Worm (Caenorhabditis elegans): ENCODE measurements around the gene cct-1.

The cct-1 gene

ce11 chrII:8204039-8204438, 18.8 kb downstream of the cct-1 start, which contains the start of gene col-76:
col-76 (plus strand) TSS chrII:8204339.
- TF ChIP-seq dao-5 (tag; optimal IDR thresholded peaks at IDR 0.05), result no peak
- no peak for TF ChIP-seq W03F9.2 (tag; optimal IDR thresholded peaks at IDR 0.05)

DNA sequence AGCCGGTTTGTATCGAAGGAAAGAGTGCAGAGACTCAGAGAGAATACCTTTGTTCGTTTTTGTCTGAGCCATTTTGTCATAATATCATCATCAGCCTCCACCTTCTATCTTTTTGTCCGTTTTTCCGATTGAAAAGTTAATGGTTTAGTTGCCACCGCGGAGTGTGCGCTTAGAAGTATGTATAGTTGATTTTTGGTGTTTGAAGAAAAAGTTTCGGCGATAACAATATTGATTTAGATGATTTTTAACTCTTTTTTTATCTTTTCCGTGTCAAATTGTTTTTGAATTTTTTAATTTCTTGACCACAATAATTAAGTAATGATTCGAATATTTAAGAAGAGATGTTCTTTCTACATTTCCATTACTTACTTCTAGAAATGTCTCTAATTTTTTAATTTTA, 20.4 kb downstream of the cct-1 start:
- TF ChIP-seq him-1 (tag; optimal IDR thresholded peaks at IDR 0.05) (no peak), dao-5 (tag; optimal IDR thresholded peaks at IDR 0.05) (no peak), W03F9.2 (tag; optimal IDR thresholded peaks at IDR 0.05) (no peak)

DNA sequence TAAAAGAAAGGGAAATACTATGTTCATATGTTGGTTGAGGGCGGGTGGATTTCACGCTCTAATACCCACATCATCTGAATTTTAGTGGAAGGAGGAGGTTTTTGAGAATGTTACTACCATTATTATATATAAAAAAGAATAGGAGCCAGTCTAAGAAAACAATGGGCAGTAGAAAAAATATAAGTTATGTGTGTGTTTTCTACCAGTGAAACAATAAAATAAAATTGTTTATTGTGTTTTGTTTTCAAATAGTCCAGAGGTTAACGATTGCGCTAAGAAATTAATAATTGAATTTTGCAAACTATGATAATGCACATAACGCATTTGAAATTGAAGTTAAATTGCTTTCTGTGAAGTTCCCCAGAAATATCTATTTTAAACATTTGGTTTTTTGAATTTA, 24.2 kb downstream of the cct-1 start, which contains the start of gene M110.8:
Gene M110.8, minus strand, starts transcription at position 101 of the 400 bp plus-strand sequence.
- no peak for TF ChIP-seq W03F9.2 (tag; optimal IDR thresholded peaks at IDR 0.05)
- TF ChIP-seq dao-5 (tag; optimal IDR thresholded peaks at IDR 0.05), result no peak
- no peak for TF ChIP-seq him-1 (tag; optimal IDR thresholded peaks at IDR 0.05)

DNA sequence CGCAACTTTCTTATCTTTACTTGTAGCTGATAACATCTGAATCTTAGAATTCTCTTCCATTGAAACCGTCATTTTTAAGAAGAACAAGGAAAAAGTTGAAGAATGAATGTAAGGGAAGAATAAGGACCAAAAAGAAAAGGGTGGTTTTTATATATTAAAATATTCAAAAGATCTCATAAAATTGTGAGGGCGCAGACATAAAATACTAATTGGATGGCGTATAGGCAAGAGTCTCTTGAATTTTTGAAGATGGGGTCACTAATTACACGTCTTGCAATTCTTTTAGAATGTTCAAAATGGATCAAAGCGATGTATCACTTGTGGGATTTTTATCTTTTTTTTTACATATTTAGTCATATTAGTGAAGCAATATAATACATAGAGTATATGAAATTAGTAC, 27.4 kb downstream of the cct-1 start, which contains the start of gene twk-3:
Gene twk-3, minus strand, starts transcription at position 101 of the 400 bp plus-strand sequence.
- TF ChIP-seq W03F9.2 (tag; optimal IDR thresholded peaks at IDR 0.05) (no peak), him-1 (tag; optimal IDR thresholded peaks at IDR 0.05) (no peak), dao-5 (tag; optimal IDR thresholded peaks at IDR 0.05) (no peak)

DNA sequence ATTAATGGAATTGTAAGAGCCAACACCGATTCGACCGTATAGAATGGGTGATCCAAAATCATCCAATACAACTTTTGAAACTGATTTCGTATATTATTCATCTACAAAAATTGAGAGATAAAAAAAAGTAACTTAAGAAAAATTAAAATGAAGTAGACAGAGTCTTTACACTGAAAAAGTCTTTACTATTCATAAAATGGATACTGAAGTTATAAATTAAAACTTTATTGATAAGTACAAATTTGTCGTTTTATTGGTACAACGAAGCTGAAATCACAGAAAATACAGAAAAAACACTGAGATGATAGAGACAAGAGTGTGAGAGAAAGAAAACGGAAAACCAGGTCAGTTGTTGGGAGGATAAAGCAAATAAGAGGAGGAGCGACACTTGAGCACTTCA, 29.1 kb downstream of the cct-1 start, which contains the start of gene M110.10:
Gene M110.10, minus strand, starts transcription at position 101 of the 400 bp plus-strand sequence.
- TF ChIP-seq W03F9.2 (tag; optimal IDR thresholded peaks at IDR 0.05) (no peak), him-1 (tag; optimal IDR thresholded peaks at IDR 0.05) (no peak), dao-5 (tag; optimal IDR thresholded peaks at IDR 0.05) (no peak)

- TF ChIP-seq W03F9.2 (tag; optimal IDR thresholded peaks at IDR 0.05), result peak; percentile 45
- no peak for TF ChIP-seq him-1 (tag; optimal IDR thresholded peaks at IDR 0.05)
- no peak for TF ChIP-seq dao-5 (tag; optimal IDR thresholded peaks at IDR 0.05)
Observed at ce11 chrII:8216433-8216832, 31.2 kb downstream of the cct-1 start, which contains the start of gene M110.3. M110.3 (minus strand) TSS chrII:8216616.

- no peak for TF ChIP-seq him-1 (tag; optimal IDR thresholded peaks at IDR 0.05)
- no peak for TF ChIP-seq dao-5 (tag; optimal IDR thresholded peaks at IDR 0.05)
- TF ChIP-seq W03F9.2 (tag; optimal IDR thresholded peaks at IDR 0.05), result no peak
Observed at ce11 chrII:8216922-8217321, 31.7 kb downstream of the cct-1 start, which contains the start of gene ifg-1. ifg-1 (plus strand) TSS chrII:8217222.

DNA sequence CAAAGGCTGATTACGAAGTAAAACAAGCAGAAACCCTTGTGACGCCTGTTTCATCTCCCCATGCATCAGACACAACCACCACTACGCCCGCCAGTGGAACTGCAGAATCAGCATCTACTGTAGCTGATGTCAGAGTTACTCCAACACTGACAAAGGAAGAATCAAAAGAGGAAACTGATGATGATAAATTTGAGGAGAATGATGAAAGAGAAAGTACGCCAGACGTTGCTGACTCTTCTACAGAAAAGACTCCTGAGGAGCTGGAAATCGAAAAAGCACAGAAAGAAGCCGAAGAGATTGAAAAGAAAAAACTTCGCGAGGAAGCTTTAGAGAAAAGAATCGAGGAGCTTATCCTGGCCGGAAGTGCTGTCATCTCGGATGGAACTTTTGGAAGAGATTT, 33.0 kb downstream of the cct-1 start:
- TF ChIP-seq dao-5 (tag; optimal IDR thresholded peaks at IDR 0.05) (no peak), W03F9.2 (tag; optimal IDR thresholded peaks at IDR 0.05) (no peak), him-1 (tag; optimal IDR thresholded peaks at IDR 0.05) (no peak)

ce11 chrII:8220267-8220666, 35.0 kb downstream of the cct-1 start:
- TF ChIP-seq W03F9.2 (tag; optimal IDR thresholded peaks at IDR 0.05) (no peak), dao-5 (tag; optimal IDR thresholded peaks at IDR 0.05) (no peak), him-1 (tag; optimal IDR thresholded peaks at IDR 0.05) (no peak)

DNA sequence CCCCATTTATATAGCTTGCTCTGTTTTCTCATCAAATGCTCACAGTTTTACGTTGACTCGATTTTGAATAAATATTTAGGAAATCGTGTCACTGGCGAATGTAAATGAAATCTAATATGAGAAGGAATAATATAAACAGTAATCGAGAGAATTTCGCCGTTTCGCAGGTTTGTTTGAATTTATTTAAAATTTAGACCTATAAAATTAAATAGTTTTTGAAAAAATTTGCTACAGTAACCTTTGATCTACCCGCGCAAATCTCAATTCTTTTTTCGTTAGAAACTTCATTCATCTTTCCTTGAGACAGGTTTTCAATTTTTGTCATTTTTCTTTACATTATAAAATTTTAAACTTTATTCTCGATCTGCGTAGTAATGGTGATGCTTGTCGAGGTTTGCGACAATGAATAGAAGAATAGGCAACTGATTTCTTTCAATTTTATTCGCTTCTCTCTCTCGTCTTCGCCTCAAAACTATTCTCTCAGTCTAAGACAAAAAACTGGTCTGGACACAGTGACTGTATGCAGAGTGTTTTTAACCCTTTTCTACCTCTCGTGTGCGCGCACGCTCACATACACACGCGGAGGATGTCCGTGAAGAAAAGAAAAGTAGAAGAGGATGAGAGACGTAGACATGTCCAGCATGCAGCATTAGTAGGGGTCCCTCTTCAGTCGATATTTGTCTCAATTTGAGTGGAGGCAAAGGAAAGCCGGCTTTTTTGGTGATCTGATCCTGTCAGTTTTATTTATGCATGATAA, 37.2 kb downstream of the cct-1 start, which contains the start of gene dab-1:
Gene dab-1, plus strand, starts transcription at position 78 of the 757 bp plus-strand sequence.
- peak; percentile 21 for TF ChIP-seq him-1 (tag; optimal IDR thresholded peaks at IDR 0.05)
- TF ChIP-seq dao-5 (tag; optimal IDR thresholded peaks at IDR 0.05), result no peak

ce11 chrII:8223422-8223821, 38.2 kb downstream of the cct-1 start:
- TF ChIP-seq dao-5 (tag; optimal IDR thresholded peaks at IDR 0.05) (no peak), W03F9.2 (tag; optimal IDR thresholded peaks at IDR 0.05) (no peak), him-1 (tag; optimal IDR thresholded peaks at IDR 0.05) (no peak)

- TF ChIP-seq dao-5 (tag; optimal IDR thresholded peaks at IDR 0.05) (no peak), him-1 (tag; optimal IDR thresholded peaks at IDR 0.05) (no peak), W03F9.2 (tag; optimal IDR thresholded peaks at IDR 0.05) (no peak)
Observed at ce11 chrII:8223945-8224344, 38.7 kb downstream of the cct-1 start.

DNA sequence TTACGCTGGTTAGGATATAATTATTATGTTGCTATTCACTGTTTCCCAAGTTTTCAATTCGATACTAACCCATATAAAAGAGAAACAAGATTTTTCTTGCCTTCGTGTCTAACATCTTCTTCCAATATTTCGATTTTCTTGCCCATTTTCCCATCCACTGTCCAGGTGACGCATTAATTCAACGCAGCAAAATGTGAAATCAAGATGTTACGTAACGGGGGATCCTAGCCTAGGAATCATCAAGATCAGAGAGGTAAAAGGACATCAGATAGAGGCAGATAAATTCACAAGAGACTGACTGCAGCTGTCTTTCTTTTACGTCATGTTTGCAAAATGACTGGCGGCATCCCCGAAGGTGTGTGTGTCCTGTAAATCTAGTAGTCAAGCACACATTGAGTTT, 39.4 kb downstream of the cct-1 start:
- TF ChIP-seq him-1 (tag; optimal IDR thresholded peaks at IDR 0.05) (no peak), dao-5 (tag; optimal IDR thresholded peaks at IDR 0.05) (no peak), W03F9.2 (tag; optimal IDR thresholded peaks at IDR 0.05) (no peak)

DNA sequence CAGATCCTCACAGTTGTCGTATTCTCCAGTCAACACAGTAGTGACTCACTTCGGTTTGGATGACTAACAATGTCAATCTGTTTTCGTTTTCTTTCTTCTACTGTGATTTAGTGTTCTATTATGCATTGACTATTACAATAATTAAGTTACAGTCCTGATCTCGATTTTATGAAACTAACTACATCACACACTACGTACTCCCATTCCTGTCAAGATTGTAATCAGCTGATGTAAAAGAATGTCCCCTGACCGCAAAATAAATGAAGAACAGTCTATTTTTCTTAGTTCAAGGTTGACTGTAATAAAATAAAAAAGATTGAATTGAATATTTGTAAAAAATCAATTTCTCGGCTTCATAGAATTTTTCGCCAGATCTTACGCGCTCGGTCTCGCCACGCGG, 40.1 kb downstream of the cct-1 start:
- TF ChIP-seq W03F9.2 (tag; optimal IDR thresholded peaks at IDR 0.05), result no peak
- no peak for TF ChIP-seq him-1 (tag; optimal IDR thresholded peaks at IDR 0.05)
- no peak for TF ChIP-seq dao-5 (tag; optimal IDR thresholded peaks at IDR 0.05)
